Fruit fly (Drosophila melanogaster) whole organism, adult: ENCODE measurements around the gene Vps52.

ENCODE experiments used
- CG14711 ChIP-seq: fragments of 200-800 bp; sonication (Bioruptor generic); optimal IDR thresholded peaks from 2 replicates; lab custom pipeline; 2018; ENCODE audit warnings: missing biosample characterization, mild to moderate bottlenecking, missing genetic modification characterization, moderate library complexity
- CG1620 ChIP-seq: fragments of 200-800 bp; sonication (Bioruptor generic); optimal IDR thresholded peaks from 2 replicates; lab custom pipeline; 2016; ENCODE audit warnings: missing biosample characterization, missing genetic modification characterization
- CG7045 ChIP-seq: fragments of 200-800 bp; sonication (Bioruptor generic); optimal IDR thresholded peaks from 2 replicates; lab custom pipeline; 2017; ENCODE audit warnings: missing biosample characterization, mild to moderate bottlenecking, missing genetic modification characterization
- CG7101 ChIP-seq: fragments of 200-800 bp; sonication (Bioruptor generic); optimal IDR thresholded peaks from 2 replicates; lab custom pipeline; 2018; ENCODE audit warnings: missing biosample characterization, mild to moderate bottlenecking, missing genetic modification characterization, moderate library complexity
- Clk ChIP-seq: fragments of 200-800 bp; sonication (Bioruptor generic); optimal IDR thresholded peaks from 2 replicates; lab custom pipeline; 2017; ENCODE audit warnings: missing biosample characterization, missing genetic modification characterization
- Crg-1 ChIP-seq: fragments of 200-800 bp; sonication (Bioruptor generic); optimal IDR thresholded peaks from 2 replicates; lab custom pipeline; 2016; ENCODE audit warnings: missing biosample characterization, missing genetic modification characterization
- cnc ChIP-seq, 2 experiments: fragments of >200 bp; optimal IDR thresholded peaks; 2 replicates each; lab custom pipeline; 2017
- kay ChIP-seq: fragments of 200-800 bp; sonication (Bioruptor generic); peaks from one replicate; lab custom pipeline; 2016; ENCODE audit warnings: missing biosample characterization, missing genetic modification characterization, borderline replicate concordance
- pad ChIP-seq: fragments of 200-800 bp; sonication (Bioruptor generic); optimal IDR thresholded peaks from 3 replicates; lab custom pipeline; 2017; ENCODE audit warnings: missing biosample characterization, missing genetic modification characterization, mild to moderate bottlenecking, moderate library complexity, missing genetic modification reagents
- toe ChIP-seq: fragments of 200-800 bp; sonication (Bioruptor generic); optimal IDR thresholded peaks from 2 replicates; lab custom pipeline; 2016; ENCODE audit warnings: missing biosample characterization, missing genetic modification characterization

dm6 chr2L:5554818-5555217 is 31.1 kb upstream of the Vps52 start, which contains the start of gene GluRIIA:
- TF ChIP-seq CG7101 (tag; lab: Kevin White, UChicago) (no peak), pad (GFP tag; lab: Kevin White, UChicago) (no peak), kay (GFP tag; lab: Kevin White, UChicago) (no peak), CG14711 (no peak), Crg-1 (GFP tag; lab: Kevin White, UChicago) (no peak), CG7045 (GFP tag; lab: Kevin White, UChicago) (no peak), Clk (GFP tag; lab: Kevin White, UChicago) (no peak), cnc (optimal IDR thresholded peaks at IDR 0.05; lab: Kevin White, UChicago) (no peak), CG1620 (GFP tag; lab: Kevin White, UChicago) (no peak), toe (GFP tag; lab: Kevin White, UChicago) (no peak)
